Fruit fly (Drosophila melanogaster) whole organism: ENCODE data around the gene AMPdeam.

ENCODE experiments used
- psq ChIP-seq: fragments of >200 bp; optimal IDR thresholded peaks from 2 replicates; lab custom pipeline; 2017
- usp ChIP-seq: fragments of >200 bp; optimal IDR thresholded peaks from 2 replicates; lab custom pipeline; 2017; ENCODE audit warnings: missing biosample characterization, missing genetic modification characterization, mixed read lengths

DNA sequence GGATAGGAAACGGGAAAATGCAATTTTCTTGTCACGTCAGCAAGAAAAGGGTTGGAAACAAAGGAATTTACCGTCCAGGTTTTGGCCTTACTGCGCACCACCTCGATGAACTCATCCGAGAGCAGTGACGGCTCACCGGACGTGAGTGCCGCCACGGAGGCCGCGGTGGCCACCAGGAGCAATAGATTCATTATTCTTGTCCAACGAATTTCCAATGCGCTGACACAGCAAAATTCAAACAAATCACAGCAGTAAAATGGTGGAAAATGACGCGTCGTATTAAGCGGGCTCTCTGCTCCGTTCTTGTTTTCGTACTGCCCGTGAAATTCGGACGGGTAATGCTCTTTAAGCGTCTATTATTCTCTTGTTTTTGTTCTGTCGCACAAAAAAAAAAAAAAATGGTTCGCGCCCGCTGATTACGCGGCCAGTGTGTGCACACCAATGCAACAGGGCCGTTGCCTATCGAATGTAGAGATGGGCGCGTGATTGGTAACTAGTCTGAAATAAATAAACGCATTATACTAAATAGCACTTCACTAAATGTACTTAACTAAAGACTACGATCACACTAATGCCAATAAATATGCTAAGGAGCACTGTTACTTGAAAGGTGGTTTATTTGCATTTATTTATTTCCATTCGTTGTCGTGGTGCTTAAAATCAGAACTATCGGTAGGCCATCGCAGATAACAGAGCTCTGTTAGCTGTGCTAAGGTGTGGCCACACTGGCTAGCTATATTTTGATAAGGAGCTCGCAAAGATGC, 63.7 kb downstream of the AMPdeam start, which contains the start of the genes CtsB and amrt:
- TF ChIP-seq psq (lab: Kevin White, UChicago) (no peak), usp (GFP tag; lab: Kevin White, UChicago) (no peak)
